Fruit fly (Drosophila melanogaster): Measurements from ENCODE around the gene RFeSP.

Gene RFeSP

DNA sequence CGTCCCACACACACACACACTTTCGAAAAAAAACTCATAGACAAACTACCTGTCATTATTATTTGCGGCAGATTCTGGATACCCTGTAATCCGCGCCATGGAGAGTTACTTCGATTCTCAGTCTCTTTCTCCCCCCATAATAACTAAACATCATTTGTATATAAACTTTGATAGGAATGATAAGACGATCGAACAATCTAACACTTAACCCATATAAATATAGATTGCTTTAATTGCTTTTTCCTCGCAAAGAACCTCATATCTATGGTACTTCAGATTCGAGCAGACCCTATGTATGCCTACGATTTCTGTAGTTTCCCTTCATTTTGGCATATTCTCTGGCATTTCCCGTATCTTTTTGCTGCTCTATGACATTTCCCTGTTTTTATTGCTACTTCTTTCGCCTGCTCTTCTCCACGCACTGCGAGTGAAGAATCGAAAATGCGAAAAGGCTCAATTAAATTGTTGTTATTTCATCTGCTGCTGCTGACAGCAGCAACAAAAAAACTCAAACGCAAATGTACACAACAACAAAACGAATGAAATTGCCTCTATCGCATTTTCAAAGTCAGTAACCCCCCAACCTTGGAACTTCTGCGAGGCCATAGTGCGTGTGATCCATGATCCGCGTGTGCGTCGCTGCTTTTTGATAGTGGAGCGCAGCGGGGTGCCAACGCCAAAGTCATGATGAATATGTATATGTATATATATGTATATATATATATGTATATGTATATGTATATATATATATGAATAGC, 20.3 kb upstream of the RFeSP start (continued):
- no peak; the same call in 1 of the 2 replicates for TF ChIP-seq wor (GFP tag; IDR thresholded peaks at IDR 0.05)
- TF ChIP-seq ken (GFP tag; IDR thresholded peaks at IDR 0.05), result no peak
- peak; percentile 46 for TF ChIP-seq NK7.1 (GFP tag; optimal IDR thresholded peaks at IDR 0.05)
- no peak for TF ChIP-seq ac (GFP tag; optimal IDR thresholded peaks at IDR 0.05)
- TF ChIP-seq usp (GFP tag; optimal IDR thresholded peaks at IDR 0.05), result no peak
- peak; percentile 87 for TF ChIP-seq cwo (GFP tag; optimal IDR thresholded peaks at IDR 0.05)
- peak; percentile 69 for TF ChIP-seq CG8944 (GFP tag; optimal IDR thresholded peaks at IDR 0.05)
- TF ChIP-seq MESR4 (GFP tag; optimal IDR thresholded peaks at IDR 0.05), result no peak
- no peak for TF ChIP-seq ttk (GFP tag; IDR thresholded peaks at IDR 0.05)
- TF ChIP-seq CG17359 (tag; optimal IDR thresholded peaks at IDR 0.05), result peak; percentile 56
- peak; percentile 70 for TF ChIP-seq CG9727 (GFP tag; optimal IDR thresholded peaks at IDR 0.05)
- no peak for TF ChIP-seq fru (optimal IDR thresholded peaks at IDR 0.05)
- TF ChIP-seq Lhr (GFP tag; optimal IDR thresholded peaks at IDR 0.05), result no peak
- TF ChIP-seq lov (optimal IDR thresholded peaks at IDR 0.05), result no peak
- no peak for TF ChIP-seq lov (GFP tag; IDR thresholded peaks at IDR 0.05)
- peak; percentile 76 for TF ChIP-seq Dek (tag; optimal IDR thresholded peaks at IDR 0.05)
- no peak for TF ChIP-seq ewg (GFP tag; optimal IDR thresholded peaks at IDR 0.05)
- peak; percentile 78 for TF ChIP-seq caup (GFP tag; optimal IDR thresholded peaks at IDR 0.05; ENCODE audit: severe bottlenecking)
- no peak for TF ChIP-seq HLH4C (GFP tag; IDR thresholded peaks at IDR 0.05; ENCODE audit: partially characterized antibody)
- TF ChIP-seq dpn (GFP tag; optimal IDR thresholded peaks at IDR 0.05), result peak; percentile 66 to 88
- TF ChIP-seq ase (GFP tag; IDR thresholded peaks at IDR 0.05), result peak; percentile 49; the same call in 1 of the 3 replicates
- peak; percentile 94 for TF ChIP-seq Ets65A (GFP tag)
- no peak for TF ChIP-seq insv (GFP tag; optimal IDR thresholded peaks at IDR 0.05)
- peak; percentile 53 for TF ChIP-seq CG13424 (tag; optimal IDR thresholded peaks at IDR 0.05)
- TF ChIP-seq CG11504 (tag; optimal IDR thresholded peaks at IDR 0.05), result peak; percentile 67
- peak; percentile 57 for TF ChIP-seq Hr3 (GFP tag; optimal IDR thresholded peaks at IDR 0.05)
- no peak for TF ChIP-seq Tbp (GFP tag; optimal IDR thresholded peaks at IDR 0.05)
- peak; percentile 86 for TF ChIP-seq Fer1 (GFP tag; optimal IDR thresholded peaks at IDR 0.05)
- peak; percentile 81 for TF ChIP-seq BtbVII (GFP tag; optimal IDR thresholded peaks at IDR 0.05)
- TF ChIP-seq h (optimal IDR thresholded peaks at IDR 0.05), result no peak
- TF ChIP-seq tio (GFP tag; optimal IDR thresholded peaks at IDR 0.05), result peak; percentile 63
- TF ChIP-seq CG1832 (GFP tag; optimal IDR thresholded peaks at IDR 0.05), result no peak
- TF ChIP-seq CG4282 (GFP tag; optimal IDR thresholded peaks at IDR 0.05), result peak; percentile 25
- TF ChIP-seq CG10959 (GFP tag; IDR thresholded peaks at IDR 0.05), result no peak
- TF ChIP-seq Chrac-16 (GFP tag; optimal IDR thresholded peaks at IDR 0.05), result peak; percentile 77
- peak; percentile 50 for TF ChIP-seq luna (GFP tag; optimal IDR thresholded peaks at IDR 0.05)
- peak; percentile 69 for TF ChIP-seq CG4404 (GFP tag; IDR thresholded peaks at IDR 0.05)
- TF ChIP-seq Fer3 (tag; optimal IDR thresholded peaks at IDR 0.05), result peak; percentile 88
- TF ChIP-seq sc (optimal IDR thresholded peaks at IDR 0.05), result no peak
- no peak for TF ChIP-seq sc (GFP tag; optimal IDR thresholded peaks at IDR 0.05)
- peak; percentile 55; the same call in 2 of the 3 replicates for TF ChIP-seq Aef1 (GFP tag; IDR thresholded peaks at IDR 0.05)
- TF ChIP-seq CG14667 (GFP tag; IDR thresholded peaks at IDR 0.05), result peak; percentile 48
- TF ChIP-seq zfh2 (GFP tag; optimal IDR thresholded peaks at IDR 0.05), result peak; percentile 94
- TF ChIP-seq jing (GFP tag; optimal IDR thresholded peaks at IDR 0.05), result no peak
- TF ChIP-seq Awh (GFP tag; IDR thresholded peaks at IDR 0.05), result no peak
- 0 out of 2 replicates have a peak, but pooled peaks have one; percentile 28 for TF ChIP-seq CG11696 (GFP tag; IDR thresholded peaks at IDR 0.05)
- peak; percentile 64 for TF ChIP-seq ERR (GFP tag; optimal IDR thresholded peaks at IDR 0.05)
- TF ChIP-seq row (GFP tag; IDR thresholded peaks at IDR 0.05), result peak; percentile 85
- peak; percentile 99 for TF ChIP-seq D19B (GFP tag; optimal IDR thresholded peaks at IDR 0.05)
- no peak for TF ChIP-seq Drgx (GFP tag; IDR thresholded peaks at IDR 0.05)
- peak; percentile 13 for TF ChIP-seq chn (GFP tag; optimal IDR thresholded peaks at IDR 0.05)

Data from whole organism, embryonic.